Worm (Caenorhabditis elegans): Measurements from ENCODE around the gene skr-3.

- TF ChIP-seq nhr-11 (tag; optimal IDR thresholded peaks at IDR 0.05) (no peak), alr-1 (tag; optimal IDR thresholded peaks at IDR 0.05) (no peak), unc-62 (GFP tag; optimal IDR thresholded peaks at IDR 0.05) (no peak), lin-39 (tag; optimal IDR thresholded peaks at IDR 0.05) (no peak), unc-55 (GFP tag; optimal IDR thresholded peaks at IDR 0.05) (no peak), zag-1 (tag; optimal IDR thresholded peaks at IDR 0.05) (no peak), lin-13 (GFP tag; optimal IDR thresholded peaks at IDR 0.05) (no peak), ztf-11 (tag; optimal IDR thresholded peaks at IDR 0.05) (no peak), mab-5 (tag; optimal IDR thresholded peaks at IDR 0.05) (no peak), lsy-2 (tag; optimal IDR thresholded peaks at IDR 0.05) (no peak), R02D3.7 (tag; optimal IDR thresholded peaks at IDR 0.05) (no peak), ztf-4 (tag; optimal IDR thresholded peaks at IDR 0.05) (no peak), ZK546.5 (tag; optimal IDR thresholded peaks at IDR 0.05) (no peak), egl-27 (tag; optimal IDR thresholded peaks at IDR 0.05) (no peak)
Measured at ce11 chrV:16114237-16114636, 6.6 kb upstream of the skr-3 start, which contains the start of gene srxa-16.

Measured in whole organism, L2 larva.